Fruit fly (Drosophila melanogaster): ENCODE measurements around the gene cysu.

- peak; percentile 2 for TF ChIP-seq OdsH (GFP tag; optimal IDR thresholded peaks at IDR 0.05)
- peak; percentile 35 for TF ChIP-seq achi (GFP tag; optimal IDR thresholded peaks at IDR 0.05)
- TF ChIP-seq Lpt (GFP tag; optimal IDR thresholded peaks at IDR 0.05): no peak
- peak; percentile 51 for TF ChIP-seq topi (GFP tag; optimal IDR thresholded peaks at IDR 0.05)
- no peak for TF ChIP-seq CG9139 (GFP tag; optimal IDR thresholded peaks at IDR 0.05)
- peak; percentile 33 for TF ChIP-seq Eip75B (GFP tag; optimal IDR thresholded peaks at IDR 0.05)
- TF ChIP-seq CG3919 (GFP tag; optimal IDR thresholded peaks at IDR 0.05): peak; percentile 67
- peak; percentile 59 for TF ChIP-seq vri (GFP tag; optimal IDR thresholded peaks at IDR 0.05)
- TF ChIP-seq net (GFP tag; optimal IDR thresholded peaks at IDR 0.05): peak; percentile 62
These were observed 40.1 kb upstream of the cysu start for dm6 chr3R:17385329-17386019.

Data from whole organism, prepupa.